Worm (Caenorhabditis elegans) whole organism, late embryonic: Measurements from ENCODE around the gene M04B2.7.

Experiments
- C08G9.2 ChIP-seq: sonication (generic microtip); optimal IDR thresholded peaks from 2 replicates; lab custom pipeline; 2016; ENCODE audit warnings: mild to moderate bottlenecking, missing genetic modification characterization, moderate library complexity, missing compliant biosample characterization
- C38D4.7 ChIP-seq: fragments of 200-800 bp; sonication (Bioruptor generic); optimal IDR thresholded peaks from 2 replicates; lab custom pipeline; 2018; ENCODE audit warnings: mild to moderate bottlenecking, missing genetic modification characterization, moderate library complexity, missing compliant biosample characterization
- F13H6.1 ChIP-seq: sonication (generic microtip); optimal IDR thresholded peaks from 2 replicates; lab custom pipeline; 2016; ENCODE audit warnings: missing genetic modification characterization, missing compliant biosample characterization
- T23F11.4 ChIP-seq: fragments of 200-800 bp; sonication (Bioruptor generic); optimal IDR thresholded peaks from 2 replicates; lab custom pipeline; 2018; ENCODE audit warnings: mild to moderate bottlenecking, missing genetic modification characterization, missing compliant biosample characterization
- Y22D7AL.16 ChIP-seq: sonication (generic microtip); optimal IDR thresholded peaks from 2 replicates; lab custom pipeline; 2016; ENCODE audit warnings: missing genetic modification characterization, missing compliant biosample characterization
- ama-1 ChIP-seq: fragments of 150-350 bp; optimal IDR thresholded peaks from 2 replicates; lab custom pipeline; 2014
- ceh-14 ChIP-seq: sonication (generic microtip); optimal IDR thresholded peaks from 2 replicates; lab custom pipeline; 2016; ENCODE audit warnings: missing genotype, missing genetic modification characterization, missing compliant biosample characterization
- ceh-19 ChIP-seq: fragments of 200-800 bp; sonication (Bioruptor generic); optimal IDR thresholded peaks from 2 replicates; lab custom pipeline; 2018; ENCODE audit warnings: mild to moderate bottlenecking, missing genetic modification characterization, missing compliant biosample characterization
- ceh-22 ChIP-seq: sonication (generic microtip); optimal IDR thresholded peaks from 2 replicates; lab custom pipeline; 2017; ENCODE audit warnings: missing biosample characterization, missing genetic modification characterization
- ceh-24 ChIP-seq: sonication (generic microtip); optimal IDR thresholded peaks from 2 replicates; lab custom pipeline; 2016; ENCODE audit warnings: mild to moderate bottlenecking, missing genetic modification characterization, missing compliant biosample characterization
- ceh-30 ChIP-seq: fragments of 150-350 bp; optimal IDR thresholded peaks from 2 replicates; lab custom pipeline; 2014; ENCODE audit warnings: missing biosample characterization, missing genetic modification characterization
- ceh-34 ChIP-seq: sonication (generic microtip); optimal IDR thresholded peaks from 2 replicates; lab custom pipeline; 2016; ENCODE audit warnings: mild to moderate bottlenecking, missing genetic modification characterization, missing compliant biosample characterization
- ceh-45 ChIP-seq: fragments of 200-800 bp; sonication (Bioruptor generic); IDR thresholded peaks from 2 replicates; pipeline ENCODE4 v1.3.6; 2022; ENCODE audit warnings: missing genetic modification reagents, missing genetic modification characterization, missing compliant biosample characterization
- ceh-48 ChIP-seq: sonication (generic microtip); optimal IDR thresholded peaks from 2 replicates; lab custom pipeline; 2016; ENCODE audit warnings: missing genetic modification characterization, inconsistent platforms, missing compliant biosample characterization
- ceh-6 ChIP-seq: fragments of 200-800 bp; sonication (Bioruptor generic); optimal IDR thresholded peaks from 2 replicates; lab custom pipeline; 2018; ENCODE audit warnings: mild to moderate bottlenecking, missing genetic modification characterization, missing compliant biosample characterization
- ceh-9 ChIP-seq: sonication (generic microtip); optimal IDR thresholded peaks from 2 replicates; lab custom pipeline; 2016; ENCODE audit warnings: mild to moderate bottlenecking, missing genetic modification characterization, inconsistent platforms, missing compliant biosample characterization
- che-1 ChIP-seq: sonication (generic microtip); optimal IDR thresholded peaks from 2 replicates; lab custom pipeline; 2016; ENCODE audit warnings: mild to moderate bottlenecking, missing genetic modification characterization, missing compliant biosample characterization
- dmd-4 ChIP-seq: sonication (generic microtip); optimal IDR thresholded peaks from 2 replicates; lab custom pipeline; 2016; ENCODE audit warnings: borderline replicate concordance, missing genetic modification characterization, missing compliant biosample characterization
- dve-1 ChIP-seq: sonication (generic microtip); optimal IDR thresholded peaks from 2 replicates; lab custom pipeline; 2017; ENCODE audit warnings: antibody characterized with exemption, mild to moderate bottlenecking, missing genetic modification characterization, missing compliant biosample characterization
- elt-2 ChIP-seq: sonication (generic microtip); optimal IDR thresholded peaks from 2 replicates; lab custom pipeline; 2016; ENCODE audit warnings: missing genetic modification reagents, missing genetic modification characterization, missing compliant biosample characterization
- elt-4 ChIP-seq: sonication (generic microtip); optimal IDR thresholded peaks from 2 replicates; lab custom pipeline; 2016; ENCODE audit warnings: missing genetic modification characterization, missing compliant biosample characterization
- ets-4 ChIP-seq: sonication (generic microtip); optimal IDR thresholded peaks from 2 replicates; lab custom pipeline; 2016; ENCODE audit warnings: missing genetic modification characterization, missing compliant biosample characterization
- eyg-1 ChIP-seq: sonication (generic microtip); optimal IDR thresholded peaks from 2 replicates; lab custom pipeline; 2016; ENCODE audit warnings: missing genotype, missing genetic modification characterization, missing compliant biosample characterization
- fax-1 ChIP-seq: sonication (generic microtip); optimal IDR thresholded peaks from 2 replicates; lab custom pipeline; 2016; ENCODE audit warnings: missing genotype, missing genetic modification characterization, missing compliant biosample characterization
- fkh-10 ChIP-seq: fragments of 150-350 bp; optimal IDR thresholded peaks from 2 replicates; lab custom pipeline; 2014; ENCODE audit warnings: missing biosample characterization, missing genetic modification reagents, missing genetic modification characterization
- fkh-6 ChIP-seq: sonication (generic microtip); optimal IDR thresholded peaks from 2 replicates; lab custom pipeline; 2016; ENCODE audit warnings: missing genetic modification characterization, missing compliant biosample characterization
- gmeb-2 ChIP-seq: sonication (generic microtip); optimal IDR thresholded peaks from 2 replicates; lab custom pipeline; 2016; ENCODE audit warnings: missing genetic modification characterization, inconsistent platforms, missing compliant biosample characterization
- hlh-13 ChIP-seq: fragments of 200-800 bp; sonication (Bioruptor generic); optimal IDR thresholded peaks from 2 replicates; lab custom pipeline; 2018; ENCODE audit warnings: mild to moderate bottlenecking, missing genetic modification characterization, missing compliant biosample characterization
- hlh-15 ChIP-seq: sonication (generic microtip); optimal IDR thresholded peaks from 2 replicates; lab custom pipeline; 2016; ENCODE audit warnings: missing genetic modification characterization, missing compliant biosample characterization
- hlh-30 ChIP-seq: sonication (generic microtip); optimal IDR thresholded peaks from 2 replicates; lab custom pipeline; 2017; ENCODE audit warnings: antibody characterized with exemption, missing genetic modification characterization, missing compliant biosample characterization; ENCODE audit not compliant: insufficient read depth
- hlh-6 ChIP-seq: sonication (generic microtip); optimal IDR thresholded peaks from 2 replicates; lab custom pipeline; 2016; ENCODE audit warnings: missing genotype, missing genetic modification characterization, missing compliant biosample characterization
- hlh-8 ChIP-seq: sonication (generic microtip); optimal IDR thresholded peaks from 2 replicates; lab custom pipeline; 2016; ENCODE audit warnings: missing genotype, missing genetic modification characterization, missing compliant biosample characterization
- lim-6 ChIP-seq: sonication (generic microtip); optimal IDR thresholded peaks from 2 replicates; lab custom pipeline; 2016; ENCODE audit warnings: missing genetic modification characterization, missing compliant biosample characterization
- madf-2 ChIP-seq: sonication (generic microtip); optimal IDR thresholded peaks from 2 replicates; lab custom pipeline; 2017; ENCODE audit warnings: missing genetic modification characterization, missing compliant biosample characterization
- mec-3 ChIP-seq: sonication (generic microtip); optimal IDR thresholded peaks from 2 replicates; lab custom pipeline; 2016; ENCODE audit warnings: borderline replicate concordance, missing genetic modification characterization, missing compliant biosample characterization
- nfya-1 ChIP-seq: sonication (generic microtip); optimal IDR thresholded peaks from 2 replicates; lab custom pipeline; 2017; ENCODE audit warnings: missing genetic modification characterization, mild to moderate bottlenecking, missing compliant biosample characterization, antibody characterized with exemption, moderate library complexity
- nhr-11 ChIP-seq: fragments of 150-350 bp; optimal IDR thresholded peaks from 2 replicates; lab custom pipeline; 2014; ENCODE audit warnings: missing biosample characterization, missing genetic modification characterization
- odd-2 ChIP-seq: sonication (generic microtip); optimal IDR thresholded peaks from 2 replicates; lab custom pipeline; 2017; ENCODE audit warnings: antibody characterized with exemption, mild to moderate bottlenecking, missing genetic modification characterization, missing compliant biosample characterization
- pag-3 ChIP-seq: sonication (generic microtip); optimal IDR thresholded peaks from 2 replicates; lab custom pipeline; 2016; ENCODE audit warnings: missing compliant biosample characterization, missing genetic modification characterization, borderline replicate concordance
- pat-9 ChIP-seq: fragments of 200-800 bp; sonication (Bioruptor generic); optimal IDR thresholded peaks from 2 replicates; lab custom pipeline; 2018; ENCODE audit warnings: mild to moderate bottlenecking, missing genetic modification characterization, moderate library complexity, missing compliant biosample characterization
- pax-1 ChIP-seq: fragments of 150-350 bp; optimal IDR thresholded peaks from 2 replicates; lab custom pipeline; 2014; ENCODE audit warnings: missing biosample characterization, missing genetic modification characterization
- pha-4 ChIP-seq: fragments of 150-350 bp; optimal IDR thresholded peaks from 2 replicates; lab custom pipeline; 2018; ENCODE audit warnings: missing biosample characterization, missing genetic modification reagents, missing genetic modification characterization
- pqm-1 ChIP-seq: sonication (generic microtip); optimal IDR thresholded peaks from 2 replicates; lab custom pipeline; 2016; ENCODE audit warnings: missing genetic modification characterization, missing compliant biosample characterization
- ref-2 ChIP-seq: sonication (generic microtip); optimal IDR thresholded peaks from 2 replicates; lab custom pipeline; 2016; ENCODE audit warnings: missing genetic modification characterization, missing compliant biosample characterization
- sox-2 ChIP-seq: fragments of 200-800 bp; sonication (Bioruptor generic); IDR thresholded peaks from 2 replicates; pipeline ENCODE4 v1.3.6; 2022; ENCODE audit warnings: missing genetic modification reagents, missing genetic modification characterization, missing compliant biosample characterization
- sox-4 ChIP-seq: sonication (generic microtip); optimal IDR thresholded peaks from 2 replicates; lab custom pipeline; 2017; ENCODE audit warnings: mild to moderate bottlenecking, missing genetic modification characterization, inconsistent platforms, missing compliant biosample characterization
- syd-9 ChIP-seq: sonication (generic microtip); optimal IDR thresholded peaks from 2 replicates; lab custom pipeline; 2016; ENCODE audit warnings: mild to moderate bottlenecking, missing genetic modification characterization, moderate library complexity, missing compliant biosample characterization
- ttx-3 ChIP-seq: sonication (generic microtip); optimal IDR thresholded peaks from 2 replicates; lab custom pipeline; 2016; ENCODE audit warnings: missing genetic modification reagents, missing genetic modification characterization, missing compliant biosample characterization
- unc-3 ChIP-seq, 2 experiments: fragments of 200-800 bp in 1 of 2; sonication (Bioruptor generic) in 1 of 2; sonication (generic microtip) in 1 of 2; conservative IDR thresholded peaks in 1 of 2; optimal IDR thresholded peaks in 1 of 2; 2 replicates each; pipeline versions ENCODE4 v1.3.6 to Lab custom; 2016 to 2022; ENCODE audit warnings: missing compliant biosample characterization in 2 of 2, missing genetic modification characterization in 2 of 2, missing genetic modification reagents in 1 of 2
- unc-42 ChIP-seq: sonication (generic microtip); optimal IDR thresholded peaks from 2 replicates; lab custom pipeline; 2016; ENCODE audit warnings: missing genotype, missing genetic modification characterization, missing compliant biosample characterization
- zip-5 ChIP-seq: sonication (generic microtip); optimal IDR thresholded peaks from 2 replicates; lab custom pipeline; 2016; ENCODE audit warnings: missing genetic modification characterization, missing compliant biosample characterization
- ztf-16 ChIP-seq: sonication (generic microtip); optimal IDR thresholded peaks from 2 replicates; lab custom pipeline; 2017; ENCODE audit warnings: missing genetic modification characterization, missing compliant biosample characterization

The M04B2.7 gene

DNA sequence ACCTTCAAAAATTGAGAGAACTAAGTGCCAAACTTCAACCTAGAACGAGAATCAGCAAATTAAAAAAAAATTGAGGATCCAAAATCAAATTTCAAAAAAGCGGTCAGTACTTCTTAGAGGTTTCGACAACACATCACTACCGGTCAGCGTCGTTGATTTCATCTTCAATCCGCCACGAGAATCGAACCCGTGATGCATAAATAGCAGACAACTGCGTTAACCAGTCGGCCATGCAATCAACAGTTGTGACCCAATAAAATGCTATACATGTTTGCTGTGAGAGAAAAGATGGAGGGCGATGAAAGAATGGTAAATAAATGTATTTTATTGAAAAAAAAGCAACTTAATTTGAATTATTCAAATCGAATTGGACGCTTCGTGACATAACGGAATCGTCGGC, 1.1 kb upstream of the M04B2.7 start:
- peak; percentile 72 for TF ChIP-seq C08G9.2 (tag; lab: Kevin White, UChicago)
- TF ChIP-seq ceh-9 = peak; percentile 51
- TF ChIP-seq pax-1 (tag; lab: Kevin White, UChicago) = no peak
- peak; percentile 71 for TF ChIP-seq nfya-1 (tag; lab: Kevin White, UChicago)
- no peak for TF ChIP-seq mec-3 (tag; lab: Kevin White, UChicago)
- peak; percentile 92 for TF ChIP-seq hlh-30 (tag; lab: Kevin White, UChicago)
- TF ChIP-seq elt-2 (tag; lab: Kevin White, UChicago) = peak; percentile 88
- peak; percentile 60 for TF ChIP-seq sox-2 (GFP tag; lab: Robert Waterston, UW)
- TF ChIP-seq ceh-24 (tag; lab: Kevin White, UChicago) = peak; percentile 40
- TF ChIP-seq T23F11.4 (GFP tag; lab: Kevin White, UChicago) = peak; percentile 76
- TF ChIP-seq madf-2 (tag; lab: Kevin White, UChicago) = peak; percentile 66
- peak; percentile 46 for TF ChIP-seq unc-42 (tag; lab: Kevin White, UChicago)
- peak; percentile 80 for TF ChIP-seq pat-9 (tag; lab: Kevin White, UChicago)
- peak; percentile 50 for TF ChIP-seq eyg-1 (tag; lab: Kevin White, UChicago)
- TF ChIP-seq ceh-6 (GFP tag; lab: Kevin White, UChicago) = peak; percentile 84
- no peak for TF ChIP-seq dmd-4 (tag; lab: Kevin White, UChicago)
- peak; percentile 60 for TF ChIP-seq lim-6 (tag; lab: Kevin White, UChicago)
- TF ChIP-seq ets-4 (tag; lab: Kevin White, UChicago) = peak; percentile 48
- peak; percentile 79 for TF ChIP-seq ztf-16 (tag; lab: Kevin White, UChicago)
- TF ChIP-seq pqm-1 (tag; lab: Kevin White, UChicago) = no peak
- TF ChIP-seq odd-2 (tag; lab: Kevin White, UChicago) = peak; percentile 50
- peak; percentile 57 for TF ChIP-seq ceh-48 (tag; lab: Kevin White, UChicago)
- TF ChIP-seq zip-5 (tag; lab: Kevin White, UChicago) = peak; percentile 34
- TF ChIP-seq Y22D7AL.16 (tag; lab: Kevin White, UChicago) = peak; percentile 70
- TF ChIP-seq syd-9 (tag; lab: Kevin White, UChicago) = peak; percentile 82
- peak; percentile 77 for TF ChIP-seq ceh-19 (GFP tag; lab: Kevin White, UChicago)
- no peak for TF ChIP-seq pag-3
- peak; percentile 69; the same call in 1 of the 2 replicates for TF ChIP-seq unc-3 (GFP tag; conservative IDR thresholded peaks at IDR 0.05; lab: Robert Waterston, UW)
- peak; percentile 59 for TF ChIP-seq unc-3 (tag; optimal IDR thresholded peaks at IDR 0.05; lab: Kevin White, UChicago)
- TF ChIP-seq hlh-15 (tag; lab: Kevin White, UChicago) = peak; percentile 23
- TF ChIP-seq hlh-6 (tag; lab: Kevin White, UChicago) = peak; percentile 77
- peak; percentile 79 for TF ChIP-seq ttx-3 (tag; lab: Kevin White, UChicago)
- peak; percentile 70 for TF ChIP-seq C38D4.7 (GFP tag; lab: Kevin White, UChicago)
- peak; percentile 89 for TF ChIP-seq fkh-6 (tag; lab: Kevin White, UChicago)
- no peak for TF ChIP-seq pha-4 (tag; lab: Kevin White, UChicago)
- peak; percentile 81 for TF ChIP-seq che-1 (tag; lab: Kevin White, UChicago)
- peak; percentile 81 for TF ChIP-seq dve-1
- peak; percentile 75 for TF ChIP-seq gmeb-2 (tag; lab: Kevin White, UChicago)
- TF ChIP-seq ceh-22 (tag; lab: Kevin White, UChicago) = no peak
- peak; percentile 75 for TF ChIP-seq F13H6.1 (tag; lab: Kevin White, UChicago)
- peak; percentile 74 for TF ChIP-seq ceh-34 (tag; lab: Kevin White, UChicago)
- TF ChIP-seq ceh-30 = no peak
- peak; percentile 74 for TF ChIP-seq hlh-13 (GFP tag; lab: Kevin White, UChicago)
- peak; percentile 80 for TF ChIP-seq sox-4 (tag; lab: Kevin White, UChicago)
- no peak for TF ChIP-seq nhr-11 (tag; lab: Kevin White, UChicago)
- peak; percentile 37 for TF ChIP-seq ceh-14 (tag; lab: Kevin White, UChicago)
- TF ChIP-seq ceh-45 (GFP tag; lab: Robert Waterston, UW) = peak; percentile 80
- peak; percentile 83 for TF ChIP-seq fkh-10 (GFP tag; lab: Kevin White, UChicago)
- TF ChIP-seq fax-1 (tag; lab: Kevin White, UChicago) = peak; percentile 75
- peak; percentile 73 for TF ChIP-seq ref-2
- no peak for TF ChIP-seq ama-1
- peak; percentile 55 for TF ChIP-seq hlh-8 (tag; lab: Kevin White, UChicago)
- TF ChIP-seq elt-4 = no peak
